Worm (Caenorhabditis elegans) whole organism, L2 larva: Measurements from ENCODE around the gene ras-1.

Experiments used
- C34F6.9 ChIP-seq: fragments of 150-350 bp; optimal IDR thresholded peaks from 2 replicates; lab custom pipeline; 2014; ENCODE audit warnings: missing biosample characterization, missing genetic modification characterization
- R02D3.7 ChIP-seq: fragments of 150-350 bp; optimal IDR thresholded peaks from 2 replicates; lab custom pipeline; 2014; ENCODE audit warnings: missing biosample characterization, missing genetic modification characterization
- Y55F3AM.14 ChIP-seq: fragments of 200-800 bp; sonication (Bioruptor generic); optimal IDR thresholded peaks from 2 replicates; lab custom pipeline; 2018; ENCODE audit warnings: mild to moderate bottlenecking, missing genetic modification characterization, missing compliant biosample characterization
- ZK546.5 ChIP-seq: sonication (generic microtip); optimal IDR thresholded peaks from 2 replicates; lab custom pipeline; 2017; ENCODE audit warnings: missing biosample characterization, missing genetic modification characterization
- alr-1 ChIP-seq: fragments of 150-350 bp; optimal IDR thresholded peaks from 2 replicates; lab custom pipeline; 2014; ENCODE audit warnings: missing biosample characterization, missing genetic modification characterization
- aly-2 ChIP-seq: fragments of 150-350 bp; optimal IDR thresholded peaks from 2 replicates; lab custom pipeline; 2014; ENCODE audit warnings: missing biosample characterization, missing genetic modification characterization
- ama-1 ChIP-seq: fragments of 150-350 bp; optimal IDR thresholded peaks from 2 replicates; lab custom pipeline; 2018; ENCODE audit warnings: inconsistent platforms
- ceh-16 ChIP-seq: fragments of 150-350 bp; optimal IDR thresholded peaks from 2 replicates; lab custom pipeline; 2014; ENCODE audit warnings: missing biosample characterization, missing genetic modification characterization
- ceh-82 ChIP-seq: fragments of 150-350 bp; optimal IDR thresholded peaks from 2 replicates; lab custom pipeline; 2014; ENCODE audit warnings: missing biosample characterization, missing genetic modification characterization
- crh-2 ChIP-seq: sonication (generic microtip); optimal IDR thresholded peaks from 2 replicates; lab custom pipeline; 2017; ENCODE audit warnings: missing biosample characterization, missing genetic modification characterization
- dmd-4 ChIP-seq: sonication (generic microtip); optimal IDR thresholded peaks from 2 replicates; lab custom pipeline; 2017; ENCODE audit warnings: missing biosample characterization, missing genetic modification characterization
- egl-27 ChIP-seq: sonication (generic microtip); optimal IDR thresholded peaks from 3 replicates; lab custom pipeline; 2017; ENCODE audit warnings: missing biosample characterization, missing genetic modification reagents, missing genetic modification characterization
- elt-3 ChIP-seq: sonication (generic microtip); optimal IDR thresholded peaks from 2 replicates; lab custom pipeline; 2017; ENCODE audit warnings: missing biosample characterization, missing genetic modification characterization
- fos-1 ChIP-seq: fragments of 150-350 bp; optimal IDR thresholded peaks from 2 replicates; lab custom pipeline; 2014; ENCODE audit warnings: missing biosample characterization, missing genetic modification characterization
- gmeb-1 ChIP-seq: fragments of 150-350 bp; optimal IDR thresholded peaks from 2 replicates; lab custom pipeline; 2014; ENCODE audit warnings: missing biosample characterization, missing genetic modification characterization
- lin-11 ChIP-seq: fragments of 150-350 bp; sonication (generic microtip); optimal IDR thresholded peaks from 2 replicates; lab custom pipeline; 2014; ENCODE audit warnings: missing biosample characterization, missing genetic modification characterization, inconsistent platforms, mixed read lengths
- lin-13 ChIP-seq: fragments of 150-350 bp; optimal IDR thresholded peaks from 2 replicates; lab custom pipeline; 2014; ENCODE audit warnings: missing biosample characterization, missing genetic modification reagents, missing genetic modification characterization
- lsy-2 ChIP-seq, 2 experiments: fragments of 150-350 bp in 1 of 2; sonication (generic microtip) in 1 of 2; optimal IDR thresholded peaks; 2 replicates each; lab custom pipeline; 2014 to 2017; ENCODE audit warnings: missing biosample characterization in 2 of 2, missing genetic modification characterization in 2 of 2
- mab-5 ChIP-seq: fragments of 150-350 bp; optimal IDR thresholded peaks from 2 replicates; lab custom pipeline; 2014; ENCODE audit warnings: missing biosample characterization, missing genetic modification characterization
- mdl-1 ChIP-seq, 2 experiments: fragments of 150-350 bp in 1 of 2; sonication (generic microtip) in 1 of 2; optimal IDR thresholded peaks; 2 replicates each; lab custom pipeline; 2017; ENCODE audit warnings: missing biosample characterization in 2 of 2, missing genetic modification characterization in 2 of 2
- nhr-10 ChIP-seq: sonication (generic microtip); optimal IDR thresholded peaks from 2 replicates; lab custom pipeline; 2017; ENCODE audit warnings: missing biosample characterization, missing genetic modification characterization
- nhr-11 ChIP-seq: fragments of 150-350 bp; optimal IDR thresholded peaks from 2 replicates; lab custom pipeline; 2014; ENCODE audit warnings: missing biosample characterization, missing genetic modification characterization
- nhr-12 ChIP-seq: fragments of 150-350 bp; optimal IDR thresholded peaks from 2 replicates; lab custom pipeline; 2014; ENCODE audit warnings: missing biosample characterization, missing genetic modification characterization
- nhr-129 ChIP-seq: fragments of 150-350 bp; optimal IDR thresholded peaks from 2 replicates; lab custom pipeline; 2014; ENCODE audit warnings: missing biosample characterization, missing genetic modification characterization
- nhr-237 ChIP-seq: fragments of 150-350 bp; optimal IDR thresholded peaks from 2 replicates; lab custom pipeline; 2014; ENCODE audit warnings: missing biosample characterization, missing genetic modification characterization
- nhr-6 ChIP-seq: fragments of 150-350 bp; optimal IDR thresholded peaks from 2 replicates; lab custom pipeline; 2014; ENCODE audit warnings: missing biosample characterization, missing genetic modification characterization
- nhr-77 ChIP-seq: fragments of 150-350 bp; optimal IDR thresholded peaks from 2 replicates; lab custom pipeline; 2014; ENCODE audit warnings: missing biosample characterization, missing genetic modification characterization
- peb-1 ChIP-seq: fragments of 150-350 bp; optimal IDR thresholded peaks from 2 replicates; lab custom pipeline; 2014; ENCODE audit warnings: missing biosample characterization, missing genetic modification characterization
- skn-1 ChIP-seq: sonication (generic microtip); optimal IDR thresholded peaks from 2 replicates; lab custom pipeline; 2017; ENCODE audit warnings: missing biosample characterization, missing genetic modification characterization
- sma-9 ChIP-seq, 2 experiments: fragments of 150-350 bp in 1 of 2; sonication (generic microtip) in 1 of 2; optimal IDR thresholded peaks; 2 replicates each; lab custom pipeline; 2014 to 2016; ENCODE audit warnings: missing genetic modification characterization in 2 of 2, mild to moderate bottlenecking in 1 of 2, missing biosample characterization in 1 of 2, missing compliant biosample characterization in 1 of 2, missing genetic modification reagents in 1 of 2, moderate library complexity in 1 of 2
- snpc-4 ChIP-seq: fragments of 150-350 bp; optimal IDR thresholded peaks from 2 replicates; lab custom pipeline; 2014; ENCODE audit warnings: missing biosample characterization, missing genetic modification characterization
- unc-39 ChIP-seq: fragments of 150-350 bp; optimal IDR thresholded peaks from 2 replicates; lab custom pipeline; 2014; ENCODE audit warnings: missing biosample characterization, missing genetic modification characterization
- unc-55 ChIP-seq: fragments of 150-350 bp; sonication (generic microtip); optimal IDR thresholded peaks from 3 replicates; lab custom pipeline; 2014; ENCODE audit warnings: missing biosample characterization, missing genetic modification reagents, missing genetic modification characterization
- unc-62 ChIP-seq: fragments of 150-350 bp; optimal IDR thresholded peaks from 2 replicates; lab custom pipeline; 2014; ENCODE audit warnings: missing biosample characterization, missing genetic modification reagents, missing genetic modification characterization
- ztf-11 ChIP-seq: sonication (generic microtip); optimal IDR thresholded peaks from 2 replicates; lab custom pipeline; 2017; ENCODE audit warnings: missing biosample characterization, missing genetic modification characterization
- ztf-4 ChIP-seq: fragments of 150-350 bp; optimal IDR thresholded peaks from 2 replicates; lab custom pipeline; 2014; ENCODE audit warnings: missing biosample characterization, missing genetic modification characterization

Gene ras-1

ce11 chrII:12369202-12369601 is 17.2 kb upstream of the ras-1 start:
- TF ChIP-seq ztf-4 (no peak), unc-55 (no peak), Y55F3AM.14 (GFP tag; lab: Kevin White, UChicago) (no peak), ama-1 (lab: Kevin White, UChicago) (no peak), nhr-6 (tag; lab: Kevin White, UChicago) (no peak), nhr-237 (tag; lab: Kevin White, UChicago) (no peak), nhr-12 (tag; lab: Kevin White, UChicago) (no peak), dmd-4 (tag; lab: Kevin White, UChicago) (no peak), lin-11 (tag; lab: Kevin White, UChicago) (no peak), elt-3 (tag; lab: Kevin White, UChicago) (no peak), egl-27 (tag; lab: Kevin White, UChicago) (no peak), nhr-11 (no peak), ceh-16 (tag; lab: Kevin White, UChicago) (no peak), mab-5 (tag; lab: Kevin White, UChicago) (no peak), nhr-77 (tag; lab: Kevin White, UChicago) (no peak), aly-2 (tag; lab: Kevin White, UChicago) (no peak), alr-1 (no peak), lin-13 (GFP tag; lab: Kevin White, UChicago) (no peak), fos-1 (tag; lab: Kevin White, UChicago) (no peak)

ce11 chrII:12362262-12362661 is 10.2 kb upstream of the ras-1 start:
- TF ChIP-seq skn-1 (no peak), alr-1 (no peak), unc-55 (no peak), lin-11 (tag; lab: Kevin White, UChicago) (no peak), unc-39 (tag; lab: Kevin White, UChicago) (no peak), sma-9 (GFP tag; optimal IDR thresholded peaks at IDR 0.05; lab: Kevin White, UChicago) (no peak), sma-9 (tag; optimal IDR thresholded peaks at IDR 0.05; lab: Kevin White, UChicago) (no peak), R02D3.7 (tag; lab: Kevin White, UChicago) (no peak), ztf-4 (no peak), snpc-4 (tag; lab: Kevin White, UChicago) (no peak), nhr-12 (tag; lab: Kevin White, UChicago) (no peak), nhr-237 (tag; lab: Kevin White, UChicago) (no peak), fos-1 (tag; lab: Kevin White, UChicago) (no peak), ceh-82 (tag; lab: Kevin White, UChicago) (no peak), nhr-10 (tag; lab: Kevin White, UChicago) (no peak), ZK546.5 (tag; lab: Kevin White, UChicago) (no peak), peb-1 (no peak)

- TF ChIP-seq nhr-129 (tag; lab: Kevin White, UChicago) (peak; percentile 34), crh-2 (tag; lab: Kevin White, UChicago) (peak; percentile 60), nhr-6 (tag; lab: Kevin White, UChicago) (no peak), C34F6.9 (tag; lab: Kevin White, UChicago) (peak; percentile 33)
Measured at ce11 chrII:12353816-12354215, 1.8 kb upstream of the ras-1 start.

ce11 chrII:12353104-12353503 is 1.1 kb upstream of the ras-1 start:
- TF ChIP-seq ztf-11 (tag; lab: Kevin White, UChicago) (no peak), mdl-1 (tag; optimal IDR thresholded peaks at IDR 0.05; lab: Kevin White, UChicago) (no peak), lin-11 (tag; lab: Kevin White, UChicago) (no peak), mab-5 (tag; lab: Kevin White, UChicago) (no peak), elt-3 (tag; lab: Kevin White, UChicago) (no peak), skn-1 (no peak), peb-1 (no peak), aly-2 (tag; lab: Kevin White, UChicago) (no peak), egl-27 (tag; lab: Kevin White, UChicago) (no peak), gmeb-1 (tag; lab: Kevin White, UChicago) (no peak), nhr-10 (tag; lab: Kevin White, UChicago) (no peak), nhr-129 (tag; lab: Kevin White, UChicago) (no peak)
- TF ChIP-seq, all 48 proteins: peak for 0

ce11 chrII:12350737-12351275 is 1.2 kb downstream of the ras-1 start:
- no peak for TF ChIP-seq unc-62 (GFP tag; lab: Kevin White, UChicago)
- TF ChIP-seq nhr-129 (tag; lab: Kevin White, UChicago), result peak; percentile 17
- TF ChIP-seq sma-9 (GFP tag; optimal IDR thresholded peaks at IDR 0.05; lab: Kevin White, UChicago), result no peak
- TF ChIP-seq sma-9 (tag; optimal IDR thresholded peaks at IDR 0.05; lab: Kevin White, UChicago), result no peak
- peak in 1 of 2 experiments; percentile 28 for TF ChIP-seq lsy-2 (tag; optimal IDR thresholded peaks at IDR 0.05; lab: Kevin White, UChicago)
